Worm (Caenorhabditis elegans): Measurements from ENCODE around the gene cbn-1.
"Not testable (repeated sequence)": the region's sequence is repeated elsewhere in the genome, so short reads cannot be mapped to it uniquely, and the experiment has no call there.

cbn-1 gene

ce11 chrII:312110-312509 lies 20.2 kb downstream of the cbn-1 start, which contains the start of gene mps-2:
mps-2 (minus strand) TSS chrII:312210.
- not testable (repeated sequence) for TF ChIP-seq hnd-1 (tag; optimal IDR thresholded peaks at IDR 0.05); sea-1 (GFP tag; conservative IDR thresholded peaks at IDR 0.05); F13C5.2 (tag; optimal IDR thresholded peaks at IDR 0.05)

- TF ChIP-seq B0310.2 (tag; optimal IDR thresholded peaks at IDR 0.05) (no peak), ama-1 (optimal IDR thresholded peaks at IDR 0.05) (no peak), flt-1 (GFP tag; IDR thresholded peaks at IDR 0.05) (no peak), tra-4 (tag; optimal IDR thresholded peaks at IDR 0.05) (no peak), F13C5.2 (tag; optimal IDR thresholded peaks at IDR 0.05) (no peak), tbx-11 (GFP tag; IDR thresholded peaks at IDR 0.05) (no peak), tbx-37 (GFP tag; conservative IDR thresholded peaks at IDR 0.05) (no peak), hnd-1 (tag; optimal IDR thresholded peaks at IDR 0.05) (no peak), aly-1 (tag; optimal IDR thresholded peaks at IDR 0.05) (no peak), pes-1 (GFP tag; IDR thresholded peaks at IDR 0.05) (no peak)
Observed at ce11 chrII:307154-307553, 25.2 kb downstream of the cbn-1 start, which contains the start of gene K01A2.4. K01A2.4 (plus strand) TSS chrII:307454.

- TF ChIP-seq sea-1 (GFP tag; conservative IDR thresholded peaks at IDR 0.05): no peak
- no peak for TF ChIP-seq tra-4 (tag; optimal IDR thresholded peaks at IDR 0.05)
- no peak for TF ChIP-seq tbx-37 (GFP tag; conservative IDR thresholded peaks at IDR 0.05)
- TF ChIP-seq hnd-1 (tag; optimal IDR thresholded peaks at IDR 0.05): no peak
- no peak for TF ChIP-seq tbx-11 (GFP tag; IDR thresholded peaks at IDR 0.05)
- TF ChIP-seq pes-1 (GFP tag; IDR thresholded peaks at IDR 0.05): no peak
- no peak for TF ChIP-seq hmbx-1 (tag; optimal IDR thresholded peaks at IDR 0.05)
- TF ChIP-seq scrt-1 (GFP tag; IDR thresholded peaks at IDR 0.05): no peak
- TF ChIP-seq aly-1 (tag; optimal IDR thresholded peaks at IDR 0.05): no peak
- no peak for TF ChIP-seq ceh-13 (GFP tag; optimal IDR thresholded peaks at IDR 0.05)
- TF ChIP-seq B0310.2 (tag; optimal IDR thresholded peaks at IDR 0.05): no peak
- no peak for TF ChIP-seq F13C5.2 (tag; optimal IDR thresholded peaks at IDR 0.05)
- no peak for TF ChIP-seq ama-1 (optimal IDR thresholded peaks at IDR 0.05)
- no peak for TF ChIP-seq flt-1 (GFP tag; IDR thresholded peaks at IDR 0.05)
- no peak for TF ChIP-seq ceh-36 (tag; optimal IDR thresholded peaks at IDR 0.05)
- TF ChIP-seq hmg-4 (GFP tag; optimal IDR thresholded peaks at IDR 0.05): no peak
- no peak for TF ChIP-seq ets-7 (tag; optimal IDR thresholded peaks at IDR 0.05)
Observed at ce11 chrII:305645-306044, 26.7 kb downstream of the cbn-1 start, which contains the start of gene col-69. col-69 (minus strand) TSS chrII:305745.

- TF ChIP-seq tra-4 (tag; optimal IDR thresholded peaks at IDR 0.05): no peak
- no peak for TF ChIP-seq hnd-1 (tag; optimal IDR thresholded peaks at IDR 0.05)
- no peak for TF ChIP-seq scrt-1 (GFP tag; IDR thresholded peaks at IDR 0.05)
- TF ChIP-seq B0310.2 (tag; optimal IDR thresholded peaks at IDR 0.05): no peak
- no peak for TF ChIP-seq ama-1 (optimal IDR thresholded peaks at IDR 0.05)
- no peak for TF ChIP-seq tbx-37 (GFP tag; conservative IDR thresholded peaks at IDR 0.05)
- no peak for TF ChIP-seq F13C5.2 (tag; optimal IDR thresholded peaks at IDR 0.05)
- no peak for TF ChIP-seq flt-1 (GFP tag; IDR thresholded peaks at IDR 0.05)
- no peak for TF ChIP-seq hmg-4 (GFP tag; optimal IDR thresholded peaks at IDR 0.05)
- no peak for TF ChIP-seq aly-1 (tag; optimal IDR thresholded peaks at IDR 0.05)
- no peak for TF ChIP-seq pes-1 (GFP tag; IDR thresholded peaks at IDR 0.05)
Observed at ce11 chrII:303927-304711, 28.2 kb downstream of the cbn-1 start.

ce11 chrII:300977-301772 lies 31.1 kb downstream of the cbn-1 start, which contains the start of gene K01A2.5:
K01A2.5 (plus strand) TSS chrII:301273.
- TF ChIP-seq hmg-4 (GFP tag; optimal IDR thresholded peaks at IDR 0.05) (no peak), scrt-1 (GFP tag; IDR thresholded peaks at IDR 0.05) (no peak), aly-1 (tag; optimal IDR thresholded peaks at IDR 0.05) (no peak), tra-4 (tag; optimal IDR thresholded peaks at IDR 0.05) (no peak), B0310.2 (tag; optimal IDR thresholded peaks at IDR 0.05) (no peak)

ce11 chrII:299684-300083 lies 32.6 kb downstream of the cbn-1 start, which contains the start of gene K01A2.6:
K01A2.6 (plus strand) TSS chrII:299984.
- TF ChIP-seq scrt-1 (GFP tag; IDR thresholded peaks at IDR 0.05): no peak
- TF ChIP-seq ceh-36 (tag; optimal IDR thresholded peaks at IDR 0.05): no peak
- TF ChIP-seq hmg-4 (GFP tag; optimal IDR thresholded peaks at IDR 0.05): no peak
- TF ChIP-seq B0310.2 (tag; optimal IDR thresholded peaks at IDR 0.05): no peak
- TF ChIP-seq ama-1 (optimal IDR thresholded peaks at IDR 0.05): no peak
- no peak for TF ChIP-seq hnd-1 (tag; optimal IDR thresholded peaks at IDR 0.05)
- no peak for TF ChIP-seq ets-7 (tag; optimal IDR thresholded peaks at IDR 0.05)
- no peak for TF ChIP-seq sea-1 (GFP tag; conservative IDR thresholded peaks at IDR 0.05)
- no peak for TF ChIP-seq F13C5.2 (tag; optimal IDR thresholded peaks at IDR 0.05)
- TF ChIP-seq tra-4 (tag; optimal IDR thresholded peaks at IDR 0.05): no peak
- no peak for TF ChIP-seq aly-1 (tag; optimal IDR thresholded peaks at IDR 0.05)
- TF ChIP-seq ceh-13 (GFP tag; optimal IDR thresholded peaks at IDR 0.05): no peak

- TF ChIP-seq ceh-13 (GFP tag; optimal IDR thresholded peaks at IDR 0.05) (no peak), hmg-4 (GFP tag; optimal IDR thresholded peaks at IDR 0.05) (no peak), ets-7 (tag; optimal IDR thresholded peaks at IDR 0.05) (no peak), flt-1 (GFP tag; IDR thresholded peaks at IDR 0.05) (no peak), aly-1 (tag; optimal IDR thresholded peaks at IDR 0.05) (no peak), hnd-1 (tag; optimal IDR thresholded peaks at IDR 0.05) (no peak), sea-1 (GFP tag; conservative IDR thresholded peaks at IDR 0.05) (no peak), F13C5.2 (tag; optimal IDR thresholded peaks at IDR 0.05) (no peak)
Observed at ce11 chrII:296911-297440, 35.3 kb downstream of the cbn-1 start, which contains the start of the genes clec-117 and B0432.1. clec-117 (minus strand) TSS chrII:297011. B0432.1 (plus strand) TSS chrII:297390.
